Worm (Caenorhabditis elegans) whole organism, L2 larva: ENCODE measurements around the gene mboa-4.
"Not testable (repeated sequence)": the region's sequence is repeated elsewhere in the genome, so short reads cannot be mapped to it uniquely, and the experiment has no call there.

ENCODE experiments used
- C34F6.9 ChIP-seq: fragments of 150-350 bp; optimal IDR thresholded peaks from 2 replicates; lab custom pipeline; 2014; ENCODE audit warnings: missing biosample characterization, missing genetic modification characterization
- F13H6.1 ChIP-seq: sonication (generic microtip); optimal IDR thresholded peaks from 2 replicates; lab custom pipeline; 2016; ENCODE audit warnings: missing genetic modification characterization, missing compliant biosample characterization
- R02D3.7 ChIP-seq: fragments of 150-350 bp; optimal IDR thresholded peaks from 2 replicates; lab custom pipeline; 2014; ENCODE audit warnings: missing biosample characterization, missing genetic modification characterization
- ZK546.5 ChIP-seq: sonication (generic microtip); optimal IDR thresholded peaks from 2 replicates; lab custom pipeline; 2017; ENCODE audit warnings: missing biosample characterization, missing genetic modification characterization
- alr-1 ChIP-seq: fragments of 150-350 bp; optimal IDR thresholded peaks from 2 replicates; lab custom pipeline; 2014; ENCODE audit warnings: missing biosample characterization, missing genetic modification characterization
- aly-2 ChIP-seq: fragments of 150-350 bp; optimal IDR thresholded peaks from 2 replicates; lab custom pipeline; 2014; ENCODE audit warnings: missing biosample characterization, missing genetic modification characterization
- ama-1 ChIP-seq: fragments of 150-350 bp; optimal IDR thresholded peaks from 2 replicates; lab custom pipeline; 2018; ENCODE audit warnings: inconsistent platforms
- blmp-1 ChIP-seq: sonication (generic microtip); optimal IDR thresholded peaks from 2 replicates; lab custom pipeline; 2017; ENCODE audit warnings: missing genetic modification characterization, mild to moderate bottlenecking, missing compliant biosample characterization, antibody characterized with exemption, moderate library complexity; ENCODE audit not compliant: insufficient read depth
- ceh-82 ChIP-seq: fragments of 150-350 bp; optimal IDR thresholded peaks from 2 replicates; lab custom pipeline; 2014; ENCODE audit warnings: missing biosample characterization, missing genetic modification characterization
- crh-2 ChIP-seq: sonication (generic microtip); optimal IDR thresholded peaks from 2 replicates; lab custom pipeline; 2017; ENCODE audit warnings: missing biosample characterization, missing genetic modification characterization
- elt-1 ChIP-seq: fragments of 150-350 bp; optimal IDR thresholded peaks from 2 replicates; lab custom pipeline; 2014; ENCODE audit warnings: missing biosample characterization, missing genetic modification characterization
- elt-3 ChIP-seq: sonication (generic microtip); optimal IDR thresholded peaks from 2 replicates; lab custom pipeline; 2017; ENCODE audit warnings: missing biosample characterization, missing genetic modification characterization
- fos-1 ChIP-seq: fragments of 150-350 bp; optimal IDR thresholded peaks from 2 replicates; lab custom pipeline; 2014; ENCODE audit warnings: missing biosample characterization, missing genetic modification characterization
- lin-11 ChIP-seq: fragments of 150-350 bp; sonication (generic microtip); optimal IDR thresholded peaks from 2 replicates; lab custom pipeline; 2014; ENCODE audit warnings: missing biosample characterization, missing genetic modification characterization, inconsistent platforms, mixed read lengths
- lin-13 ChIP-seq: fragments of 150-350 bp; optimal IDR thresholded peaks from 2 replicates; lab custom pipeline; 2014; ENCODE audit warnings: missing biosample characterization, missing genetic modification reagents, missing genetic modification characterization
- lin-39 ChIP-seq: fragments of 150-350 bp; optimal IDR thresholded peaks from 2 replicates; lab custom pipeline; 2014; ENCODE audit warnings: missing biosample characterization, missing genetic modification reagents, missing genetic modification characterization
- lsy-2 ChIP-seq, 2 experiments: fragments of 150-350 bp in 1 of 2; sonication (generic microtip) in 1 of 2; optimal IDR thresholded peaks; 2 replicates each; lab custom pipeline; 2014 to 2017; ENCODE audit warnings: missing biosample characterization in 2 of 2, missing genetic modification characterization in 2 of 2
- mbf-1 ChIP-seq: sonication (generic microtip); optimal IDR thresholded peaks from 2 replicates; lab custom pipeline; 2017; ENCODE audit warnings: missing biosample characterization, missing genetic modification characterization
- mdl-1 ChIP-seq, 2 experiments: fragments of 150-350 bp in 1 of 2; sonication (generic microtip) in 1 of 2; optimal IDR thresholded peaks; 2 replicates each; lab custom pipeline; 2017; ENCODE audit warnings: missing biosample characterization in 2 of 2, missing genetic modification characterization in 2 of 2
- nhr-11 ChIP-seq: fragments of 150-350 bp; optimal IDR thresholded peaks from 2 replicates; lab custom pipeline; 2014; ENCODE audit warnings: missing biosample characterization, missing genetic modification characterization
- nhr-12 ChIP-seq: fragments of 150-350 bp; optimal IDR thresholded peaks from 2 replicates; lab custom pipeline; 2014; ENCODE audit warnings: missing biosample characterization, missing genetic modification characterization
- nhr-21 ChIP-seq: fragments of 150-350 bp; optimal IDR thresholded peaks from 2 replicates; lab custom pipeline; 2014; ENCODE audit warnings: missing biosample characterization, missing genetic modification characterization
- nhr-237 ChIP-seq: fragments of 150-350 bp; optimal IDR thresholded peaks from 2 replicates; lab custom pipeline; 2014; ENCODE audit warnings: missing biosample characterization, missing genetic modification characterization
- nhr-25 ChIP-seq: fragments of 150-350 bp; sonication (generic microtip); optimal IDR thresholded peaks from 3 replicates; lab custom pipeline; 2014; ENCODE audit warnings: missing biosample characterization, missing genetic modification characterization
- nhr-6 ChIP-seq: fragments of 150-350 bp; optimal IDR thresholded peaks from 2 replicates; lab custom pipeline; 2014; ENCODE audit warnings: missing biosample characterization, missing genetic modification characterization
- peb-1 ChIP-seq: fragments of 150-350 bp; optimal IDR thresholded peaks from 2 replicates; lab custom pipeline; 2014; ENCODE audit warnings: missing biosample characterization, missing genetic modification characterization
- sem-4 ChIP-seq: fragments of 150-350 bp; optimal IDR thresholded peaks from 2 replicates; lab custom pipeline; 2014; ENCODE audit warnings: missing biosample characterization, missing genetic modification reagents, missing genetic modification characterization
- skn-1 ChIP-seq: sonication (generic microtip); optimal IDR thresholded peaks from 2 replicates; lab custom pipeline; 2017; ENCODE audit warnings: missing biosample characterization, missing genetic modification characterization
- sma-3 ChIP-seq: sonication (generic microtip); optimal IDR thresholded peaks from 2 replicates; lab custom pipeline; 2016; ENCODE audit warnings: missing genetic modification reagents, missing genetic modification characterization, missing compliant biosample characterization
- sma-9 ChIP-seq, 2 experiments: fragments of 150-350 bp in 1 of 2; sonication (generic microtip) in 1 of 2; optimal IDR thresholded peaks; 2 replicates each; lab custom pipeline; 2014 to 2016; ENCODE audit warnings: missing genetic modification characterization in 2 of 2, mild to moderate bottlenecking in 1 of 2, missing biosample characterization in 1 of 2, missing compliant biosample characterization in 1 of 2, missing genetic modification reagents in 1 of 2, moderate library complexity in 1 of 2
- unc-39 ChIP-seq: fragments of 150-350 bp; optimal IDR thresholded peaks from 2 replicates; lab custom pipeline; 2014; ENCODE audit warnings: missing biosample characterization, missing genetic modification characterization
- unc-62 ChIP-seq: fragments of 150-350 bp; optimal IDR thresholded peaks from 2 replicates; lab custom pipeline; 2014; ENCODE audit warnings: missing biosample characterization, missing genetic modification reagents, missing genetic modification characterization
- zag-1 ChIP-seq: fragments of 150-350 bp; optimal IDR thresholded peaks from 2 replicates; lab custom pipeline; 2014; ENCODE audit warnings: missing biosample characterization, missing genetic modification characterization
- ztf-11 ChIP-seq: sonication (generic microtip); optimal IDR thresholded peaks from 2 replicates; lab custom pipeline; 2017; ENCODE audit warnings: missing biosample characterization, missing genetic modification characterization
- ztf-4 ChIP-seq: fragments of 150-350 bp; optimal IDR thresholded peaks from 2 replicates; lab custom pipeline; 2014; ENCODE audit warnings: missing biosample characterization, missing genetic modification characterization

mboa-4 gene

ce11 chrIV:11159886-11160285 lies at the start of gene mboa-4:
mboa-4 (minus strand) TSS chrIV:11159986.
- TF ChIP-seq mbf-1 (tag; lab: Kevin White, UChicago) (no peak), ZK546.5 (tag; lab: Kevin White, UChicago) (no peak), nhr-237 (tag; lab: Kevin White, UChicago) (no peak), sma-9 (GFP tag; optimal IDR thresholded peaks at IDR 0.05; lab: Kevin White, UChicago) (no peak), sma-9 (tag; optimal IDR thresholded peaks at IDR 0.05; lab: Kevin White, UChicago) (no peak), unc-39 (tag; lab: Kevin White, UChicago) (no peak), sma-3 (GFP tag; lab: Kevin White, UChicago) (no peak), elt-3 (tag; lab: Kevin White, UChicago) (no peak), elt-1 (tag; lab: Kevin White, UChicago) (no peak), lsy-2 (tag; optimal IDR thresholded peaks at IDR 0.05; lab: Kevin White, UChicago) (no peak), blmp-1 (no peak), ztf-4 (tag; lab: Kevin White, UChicago) (no peak), lin-39 (no peak), mdl-1 (tag; optimal IDR thresholded peaks at IDR 0.05; lab: Kevin White, UChicago) (no peak), ztf-11 (tag; lab: Kevin White, UChicago) (no peak), nhr-25 (tag; lab: Kevin White, UChicago) (no peak), zag-1 (no peak), R02D3.7 (tag; lab: Kevin White, UChicago) (no peak), nhr-12 (tag; lab: Kevin White, UChicago) (no peak)
- TF ChIP-seq, all 48 proteins: peak for 0

- TF ChIP-seq skn-1 (tag; lab: Kevin White, UChicago): no peak
- TF ChIP-seq C34F6.9 (tag; lab: Kevin White, UChicago): no peak
- no peak for TF ChIP-seq lsy-2 (tag; optimal IDR thresholded peaks at IDR 0.05; lab: Kevin White, UChicago)
- TF ChIP-seq ama-1: no peak
- TF ChIP-seq F13H6.1 (tag; lab: Kevin White, UChicago): no peak
- no peak for TF ChIP-seq ztf-4 (tag; lab: Kevin White, UChicago)
- no peak for TF ChIP-seq R02D3.7 (tag; lab: Kevin White, UChicago)
- no peak for TF ChIP-seq mbf-1 (tag; lab: Kevin White, UChicago)
- TF ChIP-seq unc-62 (GFP tag; lab: Kevin White, UChicago): no peak
- no peak for TF ChIP-seq peb-1
- no peak for TF ChIP-seq aly-2 (tag; lab: Kevin White, UChicago)
- TF ChIP-seq alr-1 (tag; lab: Kevin White, UChicago): no peak
- TF ChIP-seq crh-2 (tag; lab: Kevin White, UChicago): no peak
- TF ChIP-seq lin-13: no peak
- TF ChIP-seq mdl-1 (tag; optimal IDR thresholded peaks at IDR 0.05; lab: Kevin White, UChicago): no peak
- no peak for TF ChIP-seq sem-4
- TF ChIP-seq, all 48 proteins: peak for 0
Measured at ce11 chrIV:11207186-11207585, 47.4 kb upstream of the mboa-4 start, which contains the start of gene R07H5.9. R07H5.9 (plus strand) TSS chrIV:11207486.

ce11 chrIV:11202389-11202788 lies 42.6 kb upstream of the mboa-4 start, which contains the start of gene R07H5.11:
R07H5.11 (plus strand) TSS chrIV:11202768.
- not testable (repeated sequence) for TF ChIP-seq fos-1, alr-1, nhr-11 (tag; lab: Kevin White, UChicago)

DNA sequence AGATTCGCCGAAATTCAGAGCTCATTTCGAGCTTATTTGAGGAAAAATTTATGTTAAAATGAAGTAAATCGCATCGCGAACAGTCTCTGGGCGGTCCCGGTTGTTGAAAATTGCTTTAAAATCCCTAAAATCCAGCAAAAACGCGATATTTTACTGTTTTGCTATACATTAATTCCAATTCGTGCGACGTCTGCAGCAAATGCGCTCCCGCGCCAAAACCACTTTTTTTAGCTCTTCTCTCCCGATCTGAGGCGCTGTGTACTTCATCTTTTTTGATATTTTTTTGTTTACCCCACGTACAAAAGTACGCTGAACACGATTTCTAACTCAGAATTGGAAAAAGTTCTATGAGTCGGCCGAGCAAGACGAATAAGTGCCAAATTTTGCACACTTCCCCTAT lies 39.2 kb upstream of the mboa-4 start, which contains the start of gene R07H5.16:
TSS of gene R07H5.16 (plus strand) at position 348 of the 400 bp plus-strand sequence.
- not testable (repeated sequence) for TF ChIP-seq lin-11 (tag; lab: Kevin White, UChicago); nhr-25 (tag; lab: Kevin White, UChicago); lsy-2 (tag; optimal IDR thresholded peaks at IDR 0.05; lab: Kevin White, UChicago)

DNA sequence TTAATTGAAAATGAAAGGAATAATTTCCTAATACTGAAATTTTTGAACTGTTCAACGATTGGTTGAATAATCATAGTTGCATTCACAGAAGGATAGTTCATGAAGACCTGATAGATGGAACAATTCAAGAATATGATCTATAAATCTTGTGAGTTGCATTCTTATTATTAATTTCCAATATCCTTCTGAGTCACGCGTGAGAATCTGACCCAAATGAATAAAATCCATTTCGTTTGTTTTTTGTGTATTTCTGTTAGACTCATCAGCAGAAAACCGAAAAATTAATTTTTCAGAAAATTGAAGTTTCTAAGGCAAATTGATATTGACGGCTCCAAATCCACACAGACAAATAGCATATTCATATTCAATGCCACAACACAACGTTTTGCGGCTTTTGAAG lies 29.6 kb upstream of the mboa-4 start, which contains the start of gene fbxb-79:
TSS of gene fbxb-79 (minus strand) at position 101 of the 400 bp plus-strand sequence.
- TF ChIP-seq alr-1 (tag; lab: Kevin White, UChicago) (no peak), C34F6.9 (tag; lab: Kevin White, UChicago) (no peak), ztf-4 (tag; lab: Kevin White, UChicago) (no peak), mbf-1 (tag; lab: Kevin White, UChicago) (no peak), ztf-11 (tag; lab: Kevin White, UChicago) (no peak), nhr-25 (tag; lab: Kevin White, UChicago) (no peak), lin-13 (no peak), nhr-12 (tag; lab: Kevin White, UChicago) (no peak), ceh-82 (tag; lab: Kevin White, UChicago) (no peak), nhr-21 (tag; lab: Kevin White, UChicago) (no peak), unc-62 (GFP tag; lab: Kevin White, UChicago) (no peak), nhr-6 (tag; lab: Kevin White, UChicago) (no peak)
